Worm (Caenorhabditis elegans): Measurements from ENCODE around the gene R11A8.1.
A peak's percentile ranks its signal among the peaks of the same experiment; 100 is the strongest.

The R11A8.1 gene

ce11 chrIV:10341618-10342360 lies 15.2 kb downstream of the R11A8.1 start (continued):
- TF ChIP-seq skn-1 (tag; optimal IDR thresholded peaks at IDR 0.05) (peak; percentile 4), ceh-82 (tag; optimal IDR thresholded peaks at IDR 0.05) (peak in 1 of 3 experiments; percentile 53), ztf-11 (tag; optimal IDR thresholded peaks at IDR 0.05) (peak in 1 of 2 experiments; percentile 27), efl-3 (GFP tag; optimal IDR thresholded peaks at IDR 0.05) (no peak), ceh-90 (tag; optimal IDR thresholded peaks at IDR 0.05) (no peak)

- TF ChIP-seq lin-14 (GFP tag; optimal IDR thresholded peaks at IDR 0.05) (peak; percentile 25), lsy-2 (tag; optimal IDR thresholded peaks at IDR 0.05) (peak in 1 of 2 experiments; percentile 22), nhr-76 (tag; optimal IDR thresholded peaks at IDR 0.05) (no peak), lin-15B (tag; optimal IDR thresholded peaks at IDR 0.05) (no peak), sup-37 (GFP tag; optimal IDR thresholded peaks at IDR 0.05) (no peak), lir-3 (tag; optimal IDR thresholded peaks at IDR 0.05; ENCODE audit: poor library complexity) (no peak), fkh-8 (tag; optimal IDR thresholded peaks at IDR 0.05) (peak; percentile 86), dsc-1 (tag; optimal IDR thresholded peaks at IDR 0.05) (peak; percentile 80), lin-39 (tag; optimal IDR thresholded peaks at IDR 0.05) (no peak), nhr-28 (tag; optimal IDR thresholded peaks at IDR 0.05) (no peak), swsn-7 (tag; optimal IDR thresholded peaks at IDR 0.05) (peak; percentile 4), sox-4 (tag; optimal IDR thresholded peaks at IDR 0.05) (peak; percentile 3), ces-1 (GFP tag; optimal IDR thresholded peaks at IDR 0.05) (no peak), fos-1 (tag; optimal IDR thresholded peaks at IDR 0.05) (no peak), nhr-12 (tag; optimal IDR thresholded peaks at IDR 0.05) (no peak), tbx-2 (tag; optimal IDR thresholded peaks at IDR 0.05) (no peak), xbp-1 (tag; optimal IDR thresholded peaks at IDR 0.05) (no peak), hlh-4 (tag; optimal IDR thresholded peaks at IDR 0.05) (peak; percentile 29), ets-5 (GFP tag; IDR thresholded peaks at IDR 0.05) (no peak), egl-13 (tag; optimal IDR thresholded peaks at IDR 0.05) (no peak), fkh-4 (tag; optimal IDR thresholded peaks at IDR 0.05; ENCODE audit: borderline replicate concordance) (no peak), aly-2 (tag; optimal IDR thresholded peaks at IDR 0.05) (no peak), pax-3 (tag; optimal IDR thresholded peaks at IDR 0.05) (peak; percentile 46), ceh-90 (tag; optimal IDR thresholded peaks at IDR 0.05) (no peak), zag-1 (tag; optimal IDR thresholded peaks at IDR 0.05) (no peak), nhr-71 (tag; optimal IDR thresholded peaks at IDR 0.05) (peak; percentile 68), nhr-47 (tag; optimal IDR thresholded peaks at IDR 0.05) (peak; percentile 57), tlp-1 (tag; optimal IDR thresholded peaks at IDR 0.05) (no peak), vab-15 (tag; optimal IDR thresholded peaks at IDR 0.05) (no peak)
Measured at ce11 chrIV:10339701-10340100, 17.3 kb downstream of the R11A8.1 start.

DNA sequence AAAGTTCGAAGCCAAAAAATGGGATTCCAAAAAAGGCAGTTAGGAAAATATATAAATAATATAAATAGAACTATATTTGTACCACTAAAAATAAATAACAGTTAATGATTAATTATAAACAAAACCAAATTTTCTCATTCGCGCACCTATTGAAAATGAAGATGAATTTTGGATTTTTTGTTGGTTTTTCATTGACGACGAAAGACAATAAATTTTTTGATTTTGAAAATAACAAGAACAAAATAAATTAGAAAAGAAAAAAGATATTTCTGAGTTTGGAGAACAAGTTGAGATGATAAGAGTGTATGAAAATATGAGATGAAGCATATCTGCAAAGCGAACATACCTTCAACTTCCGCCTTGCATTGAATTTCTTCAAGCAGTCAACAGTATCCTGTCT lies 19.7 kb downstream of the R11A8.1 start:
- TF ChIP-seq aly-2 (tag; optimal IDR thresholded peaks at IDR 0.05) (no peak), pag-3 (tag; optimal IDR thresholded peaks at IDR 0.05; ENCODE audit: borderline replicate concordance, insufficient read depth) (no peak), ztf-4 (tag; optimal IDR thresholded peaks at IDR 0.05) (no peak), fkh-8 (tag; optimal IDR thresholded peaks at IDR 0.05) (no peak), fkh-4 (tag; optimal IDR thresholded peaks at IDR 0.05; ENCODE audit: borderline replicate concordance) (no peak), hlh-4 (tag; optimal IDR thresholded peaks at IDR 0.05) (no peak), ceh-90 (tag; optimal IDR thresholded peaks at IDR 0.05) (no peak), dsc-1 (tag; optimal IDR thresholded peaks at IDR 0.05) (no peak), unc-86 (tag; optimal IDR thresholded peaks at IDR 0.05) (no peak), ces-1 (GFP tag; optimal IDR thresholded peaks at IDR 0.05) (no peak), egl-13 (tag; optimal IDR thresholded peaks at IDR 0.05) (no peak)

DNA sequence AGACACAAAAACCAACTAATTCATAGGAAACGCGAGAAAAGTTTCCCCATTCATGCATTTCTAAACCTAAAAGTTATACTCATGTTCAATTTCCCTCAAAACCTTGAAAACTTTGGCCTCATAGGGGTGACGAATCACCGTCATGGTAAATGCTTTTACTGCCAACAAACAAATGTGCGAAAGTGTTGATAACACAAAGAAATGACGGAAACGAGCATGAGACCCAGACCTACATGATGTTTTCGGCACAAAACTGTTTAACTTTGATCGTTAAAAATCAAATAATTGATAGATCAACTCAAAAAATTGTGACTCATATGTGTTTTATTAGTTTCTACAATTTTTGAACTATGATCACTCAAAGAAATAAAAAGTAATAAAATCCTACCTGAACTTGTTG lies 25.1 kb downstream of the R11A8.1 start:
- TF ChIP-seq lin-35 (GFP tag; optimal IDR thresholded peaks at IDR 0.05) (peak in 1 of 2 experiments; percentile 26), nhr-77 (tag; optimal IDR thresholded peaks at IDR 0.05) (peak; percentile 29), fkh-8 (tag; optimal IDR thresholded peaks at IDR 0.05) (peak; percentile 32), hlh-4 (tag; optimal IDR thresholded peaks at IDR 0.05) (no peak), lin-14 (GFP tag; optimal IDR thresholded peaks at IDR 0.05) (peak; percentile 45), ama-1 (optimal IDR thresholded peaks at IDR 0.05) (no peak), elt-2 (tag; optimal IDR thresholded peaks at IDR 0.05) (peak; percentile 71), efl-1 (optimal IDR thresholded peaks at IDR 0.05) (no peak), efl-1 (GFP tag; optimal IDR thresholded peaks at IDR 0.05 in 1 of 2) (peak in 1 of 2 experiments; percentile 22), mdl-1 (tag; optimal IDR thresholded peaks at IDR 0.05) (peak in 1 of 2 experiments; percentile 17)

Measured in whole organism, L1 larva.